Worm (Caenorhabditis elegans) whole organism, L4/young adult: ENCODE data around the gene C18H7.1.

Experiments used
- dao-5 ChIP-seq: sonication (generic microtip); optimal IDR thresholded peaks from 2 replicates; lab custom pipeline; 2016; ENCODE audit warnings: missing genotype, missing genetic modification characterization, moderate library complexity, missing compliant biosample characterization
- him-1 ChIP-seq: sonication (generic microtip); optimal IDR thresholded peaks from 2 replicates; lab custom pipeline; 2016; ENCODE audit warnings: missing genotype, missing genetic modification reagents, missing genetic modification characterization, missing compliant biosample characterization

ce11 chrIV:613155-613554 lies 2.2 kb upstream of the C18H7.1 start:
- TF ChIP-seq dao-5 (no peak), him-1 (tag; lab: Kevin White, UChicago) (no peak)
